Fruit fly (Drosophila melanogaster): Measurements from ENCODE around the gene Cpr64Ac.

The Cpr64Ac gene

DNA sequence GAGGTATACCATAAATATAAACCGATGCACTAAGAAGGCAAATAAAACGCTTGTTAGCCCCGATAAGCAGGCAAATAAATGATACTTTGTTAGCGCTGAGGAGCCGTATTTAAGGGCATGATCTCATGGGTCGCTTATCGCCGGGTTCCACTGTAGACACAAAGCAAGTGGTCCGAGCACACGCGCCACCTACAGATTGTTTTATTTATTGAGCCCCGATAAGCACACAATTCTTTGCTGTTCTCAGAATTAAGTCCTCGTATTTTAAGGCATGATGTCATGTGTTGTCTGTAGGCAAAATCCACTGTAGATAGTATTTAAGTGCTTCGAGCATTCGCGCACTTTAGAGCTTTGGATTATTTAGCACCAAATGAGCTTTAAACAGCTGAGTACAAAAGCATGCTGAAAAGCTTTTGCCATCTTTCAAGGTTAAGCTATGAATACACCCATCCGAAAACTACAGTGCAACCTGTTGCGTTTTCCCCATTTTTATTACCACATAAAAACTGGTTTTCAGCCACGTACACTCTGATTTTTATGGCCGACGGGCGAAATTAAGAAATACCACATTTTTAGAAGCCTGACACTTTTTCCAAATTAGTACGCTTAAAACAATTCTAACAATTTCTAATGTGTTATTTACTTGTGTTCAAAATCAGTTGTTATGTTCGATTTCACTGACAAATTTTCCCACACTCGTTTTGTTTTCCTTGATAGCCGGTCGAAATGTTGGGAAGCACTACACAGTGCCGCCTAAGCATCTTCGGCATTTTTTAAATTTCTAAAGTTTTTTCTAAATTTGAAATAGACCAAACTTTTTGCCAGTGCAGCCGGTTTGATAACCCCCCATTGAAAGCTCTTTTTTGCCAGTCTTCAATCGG is 27.0 kb upstream of the Cpr64Ac start, which contains the start of gene Sqor (continued):
- TF ChIP-seq CG6854 (GFP tag; optimal IDR thresholded peaks at IDR 0.05) (peak; percentile 91), CG10669 (GFP tag; optimal IDR thresholded peaks at IDR 0.05) (peak; percentile 91), CG6163 (GFP tag; IDR thresholded peaks at IDR 0.05) (peak; percentile 95), esn (GFP tag; optimal IDR thresholded peaks at IDR 0.05) (peak; percentile 96), net (GFP tag; optimal IDR thresholded peaks at IDR 0.05) (peak; percentile 96), dsx (GFP tag; optimal IDR thresholded peaks at IDR 0.05; ENCODE audit: poor library complexity, severe bottlenecking) (peak; percentile 86), eg (GFP tag; IDR thresholded peaks at IDR 0.05) (peak; percentile 94), Gug (GFP tag; IDR thresholded peaks at IDR 0.05) (peak; percentile 92), pdm3 (GFP tag; optimal IDR thresholded peaks at IDR 0.05) (peak; percentile 96), svp (GFP tag) (peak; percentile 99), Eip93F (GFP tag; optimal IDR thresholded peaks at IDR 0.05) (peak; percentile 82), Sox102F (GFP tag; optimal IDR thresholded peaks at IDR 0.05) (peak; percentile 97), CG10631 (GFP tag; optimal IDR thresholded peaks at IDR 0.05) (peak; percentile 92), CG32006 (GFP tag; optimal IDR thresholded peaks at IDR 0.05) (peak; percentile 99), cyc (GFP tag; optimal IDR thresholded peaks at IDR 0.05) (peak; percentile 91), vri (GFP tag; optimal IDR thresholded peaks at IDR 0.05) (peak; percentile 95), CG3032 (tag; optimal IDR thresholded peaks at IDR 0.05) (peak; percentile 98), CG6808 (GFP tag; optimal IDR thresholded peaks at IDR 0.05) (peak; percentile 95), Eip75B (GFP tag; optimal IDR thresholded peaks at IDR 0.05) (peak; percentile 95), dac (GFP tag; optimal IDR thresholded peaks at IDR 0.05) (peak; percentile 95), CG7368 (GFP tag; optimal IDR thresholded peaks at IDR 0.05) (peak; percentile 91), CG8119 (GFP tag; IDR thresholded peaks at IDR 0.05) (peak; percentile 96), Smox (GFP tag; optimal IDR thresholded peaks at IDR 0.05) (peak; percentile 89), CG11762 (GFP tag; optimal IDR thresholded peaks at IDR 0.05; ENCODE audit: insufficient read depth) (peak; percentile 90), Sox15 (GFP tag; optimal IDR thresholded peaks at IDR 0.05) (peak; percentile 92), Ets96B (tag; optimal IDR thresholded peaks at IDR 0.05) (peak; percentile 86), CG8632 (GFP tag; optimal IDR thresholded peaks at IDR 0.05) (peak; percentile 92), Eip78C (GFP tag) (peak; percentile 100), CG11294 (GFP tag; IDR thresholded peaks at IDR 0.05) (peak; percentile 87), CG16779 (tag; optimal IDR thresholded peaks at IDR 0.05) (peak; percentile 92), Sox14 (GFP tag; optimal IDR thresholded peaks at IDR 0.05) (peak; percentile 97)

DNA sequence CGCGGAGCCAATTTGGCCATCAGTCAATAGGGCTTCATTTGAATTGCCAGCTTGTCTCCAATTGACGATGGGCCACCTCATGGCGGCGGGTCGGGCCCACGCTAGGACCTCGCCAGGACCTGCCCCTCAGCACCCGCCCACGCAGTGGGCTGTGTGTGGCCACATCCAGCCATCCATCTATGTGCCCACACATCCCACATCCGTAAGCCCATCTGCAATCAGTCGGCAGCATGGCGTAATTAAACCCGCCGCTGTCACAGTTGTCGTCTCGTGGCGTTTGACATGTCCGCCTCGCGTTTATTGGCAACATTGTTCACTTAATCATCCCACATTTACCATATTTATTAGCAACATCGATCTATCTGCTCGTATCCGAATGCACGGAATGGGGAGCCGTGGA is 25.5 kb upstream of the Cpr64Ac start:
- TF ChIP-seq CG7368 (GFP tag; optimal IDR thresholded peaks at IDR 0.05) (no peak), Smox (GFP tag; optimal IDR thresholded peaks at IDR 0.05) (no peak), achi (GFP tag; optimal IDR thresholded peaks at IDR 0.05) (no peak), vri (GFP tag; optimal IDR thresholded peaks at IDR 0.05) (no peak), Sox15 (GFP tag; optimal IDR thresholded peaks at IDR 0.05) (no peak), CG10669 (GFP tag; optimal IDR thresholded peaks at IDR 0.05) (no peak)

DNA sequence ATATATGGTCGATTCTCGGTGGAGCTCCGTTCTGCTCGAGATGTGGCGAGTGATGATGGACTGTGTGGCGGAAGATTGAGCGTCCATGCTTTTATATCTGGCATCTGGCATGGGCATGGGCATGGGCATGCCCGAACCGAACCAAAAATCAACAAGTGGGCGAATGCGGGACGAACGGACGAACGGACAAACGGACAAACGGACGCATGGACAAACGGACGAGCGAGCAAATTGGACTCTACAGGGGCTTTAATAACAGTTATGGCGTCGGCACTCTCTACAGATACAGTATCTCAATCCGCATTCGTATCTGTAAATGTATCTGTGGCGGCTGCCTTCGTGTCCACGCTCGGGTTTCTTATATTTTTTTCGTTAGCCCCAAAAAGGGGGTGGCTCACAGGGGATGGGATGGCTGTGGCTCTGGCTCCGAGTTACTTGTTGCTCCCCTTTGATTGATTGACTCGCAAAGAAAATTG is 23.4 kb upstream of the Cpr64Ac start, which contains the start of gene ImpL2:
ImpL2 (minus strand) TSS at position 51 of the 476 bp plus-strand sequence.
- peak; percentile 35 for TF ChIP-seq Eip78C (GFP tag)
- no peak for TF ChIP-seq topi (GFP tag; optimal IDR thresholded peaks at IDR 0.05)

DNA sequence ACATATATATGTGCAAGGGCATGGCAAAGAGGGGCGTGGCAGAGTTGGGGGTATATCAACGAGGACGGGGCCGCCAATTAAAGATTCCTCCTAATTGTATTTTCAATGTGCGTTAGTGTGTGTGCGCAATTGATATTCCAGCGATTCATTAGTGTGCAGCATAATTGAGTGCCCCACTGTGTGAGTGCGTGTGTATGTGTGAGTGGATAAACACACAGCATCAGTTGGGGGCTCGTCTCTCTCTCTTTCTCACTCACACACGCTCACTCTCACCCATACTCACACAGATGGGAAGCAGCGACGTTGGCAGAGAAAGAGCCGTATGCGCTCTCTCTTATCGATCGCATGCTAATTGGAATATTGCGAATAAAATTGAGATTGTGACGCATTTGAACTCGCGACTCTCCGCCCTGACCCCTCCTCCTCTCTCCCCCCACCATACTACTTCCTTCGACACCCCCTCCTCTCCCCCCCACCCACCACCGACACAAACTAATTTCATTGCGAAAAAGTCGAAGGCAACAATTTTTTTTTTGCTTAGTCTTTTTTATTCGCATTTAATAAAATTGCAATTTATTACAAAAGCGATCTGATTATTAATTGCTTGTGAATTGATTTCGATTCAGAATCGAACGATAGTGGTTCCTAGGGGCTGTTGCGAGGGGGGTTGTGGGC is 21.0 kb upstream of the Cpr64Ac start:
- TF ChIP-seq Sox102F (GFP tag; optimal IDR thresholded peaks at IDR 0.05), result no peak
- TF ChIP-seq svp (GFP tag), result peak; percentile 84
- peak in 1 of 2 experiments; percentile 46 for TF ChIP-seq ss (GFP tag; optimal IDR thresholded peaks at IDR 0.05)
- TF ChIP-seq fkh (GFP tag; optimal IDR thresholded peaks at IDR 0.05), result peak; percentile 42
- TF ChIP-seq Ets21C (GFP tag; optimal IDR thresholded peaks at IDR 0.05), result no peak
- 0 out of 2 replicates have a peak, but pooled peaks have one; percentile 18 for TF ChIP-seq CG15336 (GFP tag; IDR thresholded peaks at IDR 0.05)
- no peak for TF ChIP-seq CG34406 (GFP tag; optimal IDR thresholded peaks at IDR 0.05)
